Worm (Caenorhabditis elegans) whole organism, late embryonic: ENCODE measurements around the gene odr-8.

ENCODE experiments used
- C08G9.2 ChIP-seq: sonication (generic microtip); optimal IDR thresholded peaks from 2 replicates; lab custom pipeline; 2016; ENCODE audit warnings: mild to moderate bottlenecking, missing genetic modification characterization, moderate library complexity, missing compliant biosample characterization
- F13H6.1 ChIP-seq: sonication (generic microtip); optimal IDR thresholded peaks from 2 replicates; lab custom pipeline; 2016; ENCODE audit warnings: missing genetic modification characterization, missing compliant biosample characterization
- K02D7.2 ChIP-seq: sonication (generic microtip); optimal IDR thresholded peaks from 2 replicates; lab custom pipeline; 2017; ENCODE audit warnings: mild to moderate bottlenecking, missing genetic modification characterization, missing compliant biosample characterization
- T23F11.4 ChIP-seq: fragments of 200-800 bp; sonication (Bioruptor generic); optimal IDR thresholded peaks from 2 replicates; lab custom pipeline; 2018; ENCODE audit warnings: mild to moderate bottlenecking, missing genetic modification characterization, missing compliant biosample characterization
- ahr-1 ChIP-seq: sonication (generic microtip); optimal IDR thresholded peaks from 2 replicates; lab custom pipeline; 2016; ENCODE audit warnings: missing genetic modification characterization, missing compliant biosample characterization
- ceh-18 ChIP-seq: sonication (generic microtip); optimal IDR thresholded peaks from 2 replicates; lab custom pipeline; 2016; ENCODE audit warnings: missing genetic modification characterization, missing compliant biosample characterization
- ceh-22 ChIP-seq: sonication (generic microtip); optimal IDR thresholded peaks from 2 replicates; lab custom pipeline; 2017; ENCODE audit warnings: missing biosample characterization, missing genetic modification characterization
- ceh-24 ChIP-seq: sonication (generic microtip); optimal IDR thresholded peaks from 2 replicates; lab custom pipeline; 2016; ENCODE audit warnings: mild to moderate bottlenecking, missing genetic modification characterization, missing compliant biosample characterization
- ceh-30 ChIP-seq: fragments of 150-350 bp; optimal IDR thresholded peaks from 2 replicates; lab custom pipeline; 2014; ENCODE audit warnings: missing biosample characterization, missing genetic modification characterization
- ceh-31 ChIP-seq: sonication (generic microtip); optimal IDR thresholded peaks from 2 replicates; lab custom pipeline; 2016; ENCODE audit warnings: missing genetic modification characterization, missing compliant biosample characterization
- ceh-45 ChIP-seq: fragments of 200-800 bp; sonication (Bioruptor generic); IDR thresholded peaks from 2 replicates; pipeline ENCODE4 v1.3.6; 2022; ENCODE audit warnings: missing genetic modification reagents, missing genetic modification characterization, missing compliant biosample characterization
- ceh-48 ChIP-seq: sonication (generic microtip); optimal IDR thresholded peaks from 2 replicates; lab custom pipeline; 2016; ENCODE audit warnings: missing genetic modification characterization, inconsistent platforms, missing compliant biosample characterization
- che-1 ChIP-seq: sonication (generic microtip); optimal IDR thresholded peaks from 2 replicates; lab custom pipeline; 2016; ENCODE audit warnings: mild to moderate bottlenecking, missing genetic modification characterization, missing compliant biosample characterization
- dve-1 ChIP-seq: sonication (generic microtip); optimal IDR thresholded peaks from 2 replicates; lab custom pipeline; 2017; ENCODE audit warnings: antibody characterized with exemption, mild to moderate bottlenecking, missing genetic modification characterization, missing compliant biosample characterization
- elt-2 ChIP-seq: sonication (generic microtip); optimal IDR thresholded peaks from 2 replicates; lab custom pipeline; 2016; ENCODE audit warnings: missing genetic modification reagents, missing genetic modification characterization, missing compliant biosample characterization
- elt-4 ChIP-seq: sonication (generic microtip); optimal IDR thresholded peaks from 2 replicates; lab custom pipeline; 2016; ENCODE audit warnings: missing genetic modification characterization, missing compliant biosample characterization
- ets-4 ChIP-seq: sonication (generic microtip); optimal IDR thresholded peaks from 2 replicates; lab custom pipeline; 2016; ENCODE audit warnings: missing genetic modification characterization, missing compliant biosample characterization
- fkh-10 ChIP-seq: fragments of 150-350 bp; optimal IDR thresholded peaks from 2 replicates; lab custom pipeline; 2014; ENCODE audit warnings: missing biosample characterization, missing genetic modification reagents, missing genetic modification characterization
- fkh-6 ChIP-seq: sonication (generic microtip); optimal IDR thresholded peaks from 2 replicates; lab custom pipeline; 2016; ENCODE audit warnings: missing genetic modification characterization, missing compliant biosample characterization
- gmeb-2 ChIP-seq: sonication (generic microtip); optimal IDR thresholded peaks from 2 replicates; lab custom pipeline; 2016; ENCODE audit warnings: missing genetic modification characterization, inconsistent platforms, missing compliant biosample characterization
- hlh-13 ChIP-seq: fragments of 200-800 bp; sonication (Bioruptor generic); optimal IDR thresholded peaks from 2 replicates; lab custom pipeline; 2018; ENCODE audit warnings: mild to moderate bottlenecking, missing genetic modification characterization, missing compliant biosample characterization
- hlh-30 ChIP-seq: sonication (generic microtip); optimal IDR thresholded peaks from 2 replicates; lab custom pipeline; 2017; ENCODE audit warnings: antibody characterized with exemption, missing genetic modification characterization, missing compliant biosample characterization; ENCODE audit not compliant: insufficient read depth
- hlh-8 ChIP-seq: sonication (generic microtip); optimal IDR thresholded peaks from 2 replicates; lab custom pipeline; 2016; ENCODE audit warnings: missing genotype, missing genetic modification characterization, missing compliant biosample characterization
- lin-11 ChIP-seq: fragments of 200-800 bp; sonication (Bioruptor generic); optimal IDR thresholded peaks from 2 replicates; lab custom pipeline; 2018; ENCODE audit warnings: mild to moderate bottlenecking, missing genetic modification characterization, missing compliant biosample characterization
- madf-2 ChIP-seq: sonication (generic microtip); optimal IDR thresholded peaks from 2 replicates; lab custom pipeline; 2017; ENCODE audit warnings: missing genetic modification characterization, missing compliant biosample characterization
- mec-3 ChIP-seq: sonication (generic microtip); optimal IDR thresholded peaks from 2 replicates; lab custom pipeline; 2016; ENCODE audit warnings: borderline replicate concordance, missing genetic modification characterization, missing compliant biosample characterization
- nfya-1 ChIP-seq: sonication (generic microtip); optimal IDR thresholded peaks from 2 replicates; lab custom pipeline; 2017; ENCODE audit warnings: missing genetic modification characterization, mild to moderate bottlenecking, missing compliant biosample characterization, antibody characterized with exemption, moderate library complexity
- nhr-11 ChIP-seq: fragments of 150-350 bp; optimal IDR thresholded peaks from 2 replicates; lab custom pipeline; 2014; ENCODE audit warnings: missing biosample characterization, missing genetic modification characterization
- odd-2 ChIP-seq: sonication (generic microtip); optimal IDR thresholded peaks from 2 replicates; lab custom pipeline; 2017; ENCODE audit warnings: antibody characterized with exemption, mild to moderate bottlenecking, missing genetic modification characterization, missing compliant biosample characterization
- pag-3 ChIP-seq: sonication (generic microtip); optimal IDR thresholded peaks from 2 replicates; lab custom pipeline; 2016; ENCODE audit warnings: missing compliant biosample characterization, missing genetic modification characterization, borderline replicate concordance
- pax-1 ChIP-seq: fragments of 150-350 bp; optimal IDR thresholded peaks from 2 replicates; lab custom pipeline; 2014; ENCODE audit warnings: missing biosample characterization, missing genetic modification characterization
- pha-2 ChIP-seq: sonication (generic microtip); optimal IDR thresholded peaks from 2 replicates; lab custom pipeline; 2017; ENCODE audit warnings: mild to moderate bottlenecking, missing genetic modification characterization, missing compliant biosample characterization
- pha-4 ChIP-seq: fragments of 150-350 bp; optimal IDR thresholded peaks from 2 replicates; lab custom pipeline; 2018; ENCODE audit warnings: missing biosample characterization, missing genetic modification reagents, missing genetic modification characterization
- pqm-1 ChIP-seq: sonication (generic microtip); optimal IDR thresholded peaks from 2 replicates; lab custom pipeline; 2016; ENCODE audit warnings: missing genetic modification characterization, missing compliant biosample characterization
- pros-1 ChIP-seq: fragments of 150-350 bp; optimal IDR thresholded peaks from 2 replicates; lab custom pipeline; 2014; ENCODE audit warnings: missing biosample characterization, missing genetic modification reagents, missing genetic modification characterization
- ref-2 ChIP-seq: sonication (generic microtip); optimal IDR thresholded peaks from 2 replicates; lab custom pipeline; 2016; ENCODE audit warnings: missing genetic modification characterization, missing compliant biosample characterization
- rnt-1 ChIP-seq: sonication (generic microtip); optimal IDR thresholded peaks from 2 replicates; lab custom pipeline; 2016; ENCODE audit warnings: missing genetic modification characterization, missing compliant biosample characterization
- sox-2 ChIP-seq: fragments of 200-800 bp; sonication (Bioruptor generic); IDR thresholded peaks from 2 replicates; pipeline ENCODE4 v1.3.6; 2022; ENCODE audit warnings: missing genetic modification reagents, missing genetic modification characterization, missing compliant biosample characterization
- tbx-7 ChIP-seq: sonication (generic microtip); optimal IDR thresholded peaks from 2 replicates; lab custom pipeline; 2016; ENCODE audit warnings: missing genotype, missing genetic modification characterization, missing compliant biosample characterization
- ttx-3 ChIP-seq: sonication (generic microtip); optimal IDR thresholded peaks from 2 replicates; lab custom pipeline; 2016; ENCODE audit warnings: missing genetic modification reagents, missing genetic modification characterization, missing compliant biosample characterization
- unc-42 ChIP-seq: sonication (generic microtip); optimal IDR thresholded peaks from 2 replicates; lab custom pipeline; 2016; ENCODE audit warnings: missing genotype, missing genetic modification characterization, missing compliant biosample characterization
- unc-55 ChIP-seq: sonication (generic microtip); optimal IDR thresholded peaks from 2 replicates; lab custom pipeline; 2017; ENCODE audit warnings: missing biosample characterization, missing genetic modification reagents, missing genetic modification characterization
- ztf-16 ChIP-seq: sonication (generic microtip); optimal IDR thresholded peaks from 2 replicates; lab custom pipeline; 2017; ENCODE audit warnings: missing genetic modification characterization, missing compliant biosample characterization

The odr-8 gene

ce11 chrIV:6621252-6621651 is 38.7 kb upstream of the odr-8 start, which contains the start of gene C01B10.3:
Gene C01B10.3, minus strand, starts transcription at chrIV:6621352.
- no peak for TF ChIP-seq ceh-24 (tag; lab: Kevin White, UChicago)
- no peak for TF ChIP-seq hlh-30 (tag; lab: Kevin White, UChicago)
- no peak for TF ChIP-seq elt-2
- no peak for TF ChIP-seq nhr-11

ce11 chrIV:6618607-6619006 is 36.1 kb upstream of the odr-8 start:
- TF ChIP-seq fkh-6 (tag; lab: Kevin White, UChicago) (no peak), pros-1 (tag; lab: Kevin White, UChicago) (no peak), K02D7.2 (tag; lab: Kevin White, UChicago) (no peak), elt-4 (tag; lab: Kevin White, UChicago) (no peak), gmeb-2 (tag; lab: Kevin White, UChicago) (no peak), madf-2 (tag; lab: Kevin White, UChicago) (no peak), mec-3 (tag; lab: Kevin White, UChicago) (no peak)

- TF ChIP-seq rnt-1 (tag; lab: Kevin White, UChicago) (no peak), ceh-18 (tag; lab: Kevin White, UChicago) (no peak), elt-4 (tag; lab: Kevin White, UChicago) (no peak), pax-1 (tag; lab: Kevin White, UChicago) (no peak), hlh-13 (GFP tag; lab: Kevin White, UChicago) (no peak), ceh-45 (GFP tag; lab: Robert Waterston, UW) (no peak), dve-1 (tag; lab: Kevin White, UChicago) (no peak), fkh-6 (tag; lab: Kevin White, UChicago) (no peak), ceh-30 (tag; lab: Kevin White, UChicago) (no peak), F13H6.1 (no peak), fkh-10 (GFP tag; lab: Kevin White, UChicago) (no peak), unc-55 (GFP tag; lab: Kevin White, UChicago) (no peak), ceh-22 (no peak), C08G9.2 (tag; lab: Kevin White, UChicago) (no peak), pqm-1 (tag; lab: Kevin White, UChicago) (no peak), sox-2 (GFP tag; lab: Robert Waterston, UW) (no peak), lin-11 (no peak), gmeb-2 (tag; lab: Kevin White, UChicago) (no peak), elt-2 (no peak), unc-42 (no peak)
Observed at ce11 chrIV:6613296-6613695, 30.8 kb upstream of the odr-8 start, which contains the start of gene drh-1. Gene drh-1, minus strand, starts transcription at chrIV:6613353.

ce11 chrIV:6607059-6607458 is 24.6 kb upstream of the odr-8 start:
- TF ChIP-seq unc-55 (GFP tag; lab: Kevin White, UChicago) = no peak
- no peak for TF ChIP-seq ttx-3 (tag; lab: Kevin White, UChicago)
- TF ChIP-seq rnt-1 (tag; lab: Kevin White, UChicago) = no peak
- no peak for TF ChIP-seq ceh-31 (tag; lab: Kevin White, UChicago)
- no peak for TF ChIP-seq ceh-48 (tag; lab: Kevin White, UChicago)
- TF ChIP-seq pag-3 = no peak
- no peak for TF ChIP-seq hlh-13 (GFP tag; lab: Kevin White, UChicago)

ce11 chrIV:6606587-6606986 is 24.1 kb upstream of the odr-8 start:
- no peak for TF ChIP-seq elt-2
- TF ChIP-seq tbx-7 = no peak
- no peak for TF ChIP-seq ceh-31 (tag; lab: Kevin White, UChicago)
- no peak for TF ChIP-seq pha-2 (tag; lab: Kevin White, UChicago)

- TF ChIP-seq ets-4 (tag; lab: Kevin White, UChicago) (no peak), T23F11.4 (GFP tag; lab: Kevin White, UChicago) (no peak), odd-2 (tag; lab: Kevin White, UChicago) (no peak), pha-4 (tag; lab: Kevin White, UChicago) (no peak), ztf-16 (tag; lab: Kevin White, UChicago) (no peak), ref-2 (tag; lab: Kevin White, UChicago) (no peak), elt-4 (tag; lab: Kevin White, UChicago) (no peak), ahr-1 (tag; lab: Kevin White, UChicago) (no peak), hlh-8 (tag; lab: Kevin White, UChicago) (no peak), K02D7.2 (tag; lab: Kevin White, UChicago) (no peak), fkh-6 (tag; lab: Kevin White, UChicago) (no peak), che-1 (tag; lab: Kevin White, UChicago) (no peak), C08G9.2 (tag; lab: Kevin White, UChicago) (no peak), ceh-30 (tag; lab: Kevin White, UChicago) (no peak), pqm-1 (tag; lab: Kevin White, UChicago) (no peak), madf-2 (tag; lab: Kevin White, UChicago) (no peak), rnt-1 (tag; lab: Kevin White, UChicago) (no peak), nfya-1 (tag; lab: Kevin White, UChicago) (no peak)
Observed at ce11 chrIV:6605863-6606262, 23.4 kb upstream of the odr-8 start, which contains the start of gene nstp-2. Gene nstp-2, minus strand, starts transcription at chrIV:6606188.
